Fruit fly (Drosophila melanogaster): ENCODE measurements around the gene Ugt307A1.

The Ugt307A1 gene

dm6 chr2L:7038404-7039341, 29.1 kb upstream of the Ugt307A1 start (continued):
- TF ChIP-seq CG17829 (tag; optimal IDR thresholded peaks at IDR 0.05) (no peak), CG10543 (GFP tag; optimal IDR thresholded peaks at IDR 0.05) (peak; percentile 1), cg (GFP tag; optimal IDR thresholded peaks at IDR 0.05) (peak; percentile 94), B-H2 (GFP tag; optimal IDR thresholded peaks at IDR 0.05) (no peak), mirr (GFP tag; optimal IDR thresholded peaks at IDR 0.05) (no peak), danr (GFP tag; IDR thresholded peaks at IDR 0.05) (no peak), CG8478 (optimal IDR thresholded peaks at IDR 0.05) (no peak), CG8388 (GFP tag; optimal IDR thresholded peaks at IDR 0.05) (no peak), CG8281 (tag; optimal IDR thresholded peaks at IDR 0.05) (no peak), NFAT (GFP tag; IDR thresholded peaks at IDR 0.05) (no peak), toy (GFP tag; IDR thresholded peaks at IDR 0.05) (no peak), bowl (GFP tag; IDR thresholded peaks at IDR 0.05) (no peak), row (GFP tag; IDR thresholded peaks at IDR 0.05) (no peak), CG34422 (GFP tag; IDR thresholded peaks at IDR 0.05) (peak; percentile 4; the same call in 1 of the 3 replicates), HHEX (GFP tag; optimal IDR thresholded peaks at IDR 0.05) (no peak), chm (GFP tag; IDR thresholded peaks at IDR 0.05) (0 out of 2 replicates have a peak, but pooled peaks have one; percentile 38), btn (GFP tag; optimal IDR thresholded peaks at IDR 0.05) (no peak), CG32767 (GFP tag; IDR thresholded peaks at IDR 0.05) (no peak), CG17912 (GFP tag; optimal IDR thresholded peaks at IDR 0.05) (no peak)

- peak; percentile 51 for TF ChIP-seq jumu (GFP tag; optimal IDR thresholded peaks at IDR 0.05)
- peak; percentile 66 for TF ChIP-seq Ada2b (GFP tag; IDR thresholded peaks at IDR 0.05)
- peak; percentile 33 for TF ChIP-seq Bteb2 (GFP tag; optimal IDR thresholded peaks at IDR 0.05)
- TF ChIP-seq trem (tag; optimal IDR thresholded peaks at IDR 0.05), result peak; percentile 17
- TF ChIP-seq E2f2 (GFP tag; IDR thresholded peaks at IDR 0.05), result 0 out of 2 replicates have a peak, but pooled peaks have one; percentile 30
- TF ChIP-seq ssp (GFP tag; IDR thresholded peaks at IDR 0.05), result peak; percentile 41; the same call in 1 of the 2 replicates
- TF ChIP-seq Hey (tag; optimal IDR thresholded peaks at IDR 0.05), result no peak
- peak; percentile 38; the same call in 1 of the 2 replicates for TF ChIP-seq CG3847 (GFP tag; IDR thresholded peaks at IDR 0.05)
- peak; percentile 62 for TF ChIP-seq CG15269 (tag; optimal IDR thresholded peaks at IDR 0.05)
- TF ChIP-seq CG4360 (GFP tag; IDR thresholded peaks at IDR 0.05), result peak; percentile 21; the same call in 1 of the 2 replicates
- peak; percentile 79 for TF ChIP-seq gem (tag; optimal IDR thresholded peaks at IDR 0.05)
- TF ChIP-seq Fer1 (GFP tag; optimal IDR thresholded peaks at IDR 0.05), result peak; percentile 32
- TF ChIP-seq Nf-YC (tag; optimal IDR thresholded peaks at IDR 0.05), result no peak
- TF ChIP-seq CG14710 (tag; optimal IDR thresholded peaks at IDR 0.05), result peak; percentile 33
- TF ChIP-seq CG17912 (GFP tag; optimal IDR thresholded peaks at IDR 0.05), result no peak
- peak; percentile 49; the same call in 1 of the 2 replicates for TF ChIP-seq seq (GFP tag; IDR thresholded peaks at IDR 0.05)
- peak; percentile 73 for TF ChIP-seq Ets65A (GFP tag)
- no peak for TF ChIP-seq Dll (GFP tag; IDR thresholded peaks at IDR 0.05; ENCODE audit: partially characterized antibody)
- peak; percentile 19 for TF ChIP-seq CG16863 (GFP tag; optimal IDR thresholded peaks at IDR 0.05)
- no peak for TF ChIP-seq cato (GFP tag; optimal IDR thresholded peaks at IDR 0.05; ENCODE audit: borderline replicate concordance)
- 0 out of 2 replicates have a peak, but pooled peaks have one; percentile 31 for TF ChIP-seq Awh (GFP tag; IDR thresholded peaks at IDR 0.05)
- TF ChIP-seq CG6689 (GFP tag; IDR thresholded peaks at IDR 0.05), result peak; percentile 79
- TF ChIP-seq tin (GFP tag; optimal IDR thresholded peaks at IDR 0.05), result peak; percentile 61
- TF ChIP-seq CG15601 (tag; optimal IDR thresholded peaks at IDR 0.05), result no peak
- TF ChIP-seq gro (GFP tag; optimal IDR thresholded peaks at IDR 0.05), result no peak
- TF ChIP-seq CG11247 (GFP tag; IDR thresholded peaks at IDR 0.05), result peak; percentile 62
- peak; percentile 69 for TF ChIP-seq chn (GFP tag; optimal IDR thresholded peaks at IDR 0.05)
- peak; percentile 5 for TF ChIP-seq psq (GFP tag; optimal IDR thresholded peaks at IDR 0.05)
- TF ChIP-seq pan (optimal IDR thresholded peaks at IDR 0.05), result no peak
- peak in 1 of 2 experiments; percentile 67 for TF ChIP-seq pan (GFP tag; optimal IDR thresholded peaks at IDR 0.05 in 1 of 2, IDR thresholded peaks at IDR 0.05 in 1 of 2)
- peak; percentile 31 for TF ChIP-seq CG10267 (tag; optimal IDR thresholded peaks at IDR 0.05)
- TF ChIP-seq CG3065 (GFP tag; optimal IDR thresholded peaks at IDR 0.05), result peak; percentile 19
Observed at dm6 chr2L:7039342-7039684, 28.5 kb upstream of the Ugt307A1 start.
